Fruit fly (Drosophila melanogaster) whole organism, prepupa: ENCODE data around the gene mthl7.

ENCODE experiments used
- Blimp-1 ChIP-seq: fragments of 200-800 bp; sonication (Bioruptor generic); optimal IDR thresholded peaks from 3 replicates; lab custom pipeline; 2017; ENCODE audit warnings: missing biosample characterization, missing genetic modification characterization, mild to moderate bottlenecking, moderate library complexity, missing genetic modification reagents
- CG10669 ChIP-seq: fragments of 200-800 bp; sonication (Bioruptor generic); optimal IDR thresholded peaks from 3 replicates; lab custom pipeline; 2018; ENCODE audit warnings: missing biosample characterization, mild to moderate bottlenecking, missing genetic modification characterization, moderate library complexity
- CG11294 ChIP-seq: fragments of 200-800 bp; sonication (Bioruptor generic); IDR thresholded peaks from 2 replicates; pipeline ENCODE4 v1.3.6; 2022; ENCODE audit warnings: missing biosample characterization, missing genetic modification characterization
- CG15336 ChIP-seq: fragments of 200-800 bp; sonication (Bioruptor generic); IDR thresholded peaks from 2 replicates; pipeline ENCODE4 v1.3.6; 2022; ENCODE audit warnings: missing biosample characterization, missing genetic modification characterization
- CG1621 ChIP-seq: fragments of 200-800 bp; sonication (Bioruptor generic); optimal IDR thresholded peaks from 3 replicates; lab custom pipeline; 2018; ENCODE audit warnings: missing biosample characterization, mild to moderate bottlenecking, missing genetic modification characterization
- CG16779 ChIP-seq: fragments of 200-800 bp; sonication (Bioruptor generic); optimal IDR thresholded peaks from 3 replicates; lab custom pipeline; 2017; ENCODE audit warnings: missing biosample characterization, mild to moderate bottlenecking, missing genetic modification characterization
- CG3032 ChIP-seq: fragments of 200-800 bp; optimal IDR thresholded peaks from 2 replicates; lab custom pipeline; 2019; ENCODE audit warnings: missing biosample characterization, mild to moderate bottlenecking, missing genetic modification characterization, moderate library complexity
- CG31627 ChIP-seq: fragments of 200-800 bp; sonication (Bioruptor generic); optimal IDR thresholded peaks from 3 replicates; lab custom pipeline; 2016; ENCODE audit warnings: missing biosample characterization, missing genetic modification characterization
- CG32006 ChIP-seq: fragments of 200-800 bp; sonication (Bioruptor generic); optimal IDR thresholded peaks from 3 replicates; lab custom pipeline; 2017; ENCODE audit warnings: missing biosample characterization, mild to moderate bottlenecking, missing genetic modification characterization
- CG34406 ChIP-seq: fragments of 200-800 bp; sonication (Bioruptor generic); optimal IDR thresholded peaks from 3 replicates; lab custom pipeline; 2016; ENCODE audit warnings: missing biosample characterization, missing genetic modification characterization
- CG3919 ChIP-seq: fragments of 200-800 bp; sonication (Bioruptor generic); optimal IDR thresholded peaks from 3 replicates; lab custom pipeline; 2016; ENCODE audit warnings: missing biosample characterization, missing genetic modification characterization
- CG6163 ChIP-seq: fragments of 200-800 bp; sonication (Bioruptor generic); IDR thresholded peaks from 3 replicates; pipeline ENCODE4 v1.3.6; 2022; ENCODE audit warnings: missing biosample characterization, missing genetic modification characterization
- CG6276 ChIP-seq: fragments of 200-800 bp; sonication (Bioruptor generic); optimal IDR thresholded peaks from 2 replicates; lab custom pipeline; 2017; ENCODE audit warnings: missing biosample characterization, mild to moderate bottlenecking, missing genetic modification characterization
- CG6808 ChIP-seq: fragments of 200-800 bp; sonication (Bioruptor generic); optimal IDR thresholded peaks from 3 replicates; lab custom pipeline; 2017; ENCODE audit warnings: missing biosample characterization, missing genetic modification characterization, mild to moderate bottlenecking, moderate library complexity, missing genetic modification reagents
- CG8119 ChIP-seq: fragments of 200-800 bp; sonication (Bioruptor generic); IDR thresholded peaks from 3 replicates; pipeline ENCODE4 v1.3.6; 2022; ENCODE audit warnings: missing biosample characterization, missing genetic modification characterization
- CG8632 ChIP-seq: fragments of 200-800 bp; sonication (Bioruptor generic); optimal IDR thresholded peaks from 3 replicates; lab custom pipeline; 2016; ENCODE audit warnings: missing biosample characterization, missing genetic modification characterization
- Eip75B ChIP-seq: fragments of 200-800 bp; sonication (Bioruptor generic); optimal IDR thresholded peaks from 3 replicates; lab custom pipeline; 2016; ENCODE audit warnings: missing biosample characterization, missing genetic modification characterization
- Eip78C ChIP-seq: fragments of 200-800 bp; sonication (Bioruptor generic); peaks from one replicate; lab custom pipeline; 2016; ENCODE audit warnings: missing biosample characterization, missing genetic modification characterization
- Eip93F ChIP-seq: fragments of 200-800 bp; sonication (Bioruptor generic); optimal IDR thresholded peaks from 2 replicates; lab custom pipeline; 2016; ENCODE audit warnings: missing biosample characterization, mild to moderate bottlenecking, missing genetic modification characterization
- Ets21C ChIP-seq: fragments of 200-800 bp; sonication (Bioruptor generic); optimal IDR thresholded peaks from 3 replicates; lab custom pipeline; 2016; ENCODE audit warnings: missing biosample characterization, missing genetic modification characterization
- Ets96B ChIP-seq: fragments of 200-800 bp; optimal IDR thresholded peaks from 2 replicates; lab custom pipeline; 2019; ENCODE audit warnings: missing biosample characterization, mild to moderate bottlenecking, missing genetic modification characterization, moderate library complexity
- Gug ChIP-seq: fragments of 200-800 bp; sonication (Bioruptor generic); IDR thresholded peaks from 2 replicates; pipeline ENCODE4 v1.3.6; 2022; ENCODE audit warnings: missing biosample characterization, missing genetic modification characterization
- Hr38 ChIP-seq: sonication (Bioruptor generic); optimal IDR thresholded peaks from 2 replicates; lab custom pipeline; 2016; ENCODE audit warnings: missing biosample characterization, missing genetic modification characterization
- Hr4 ChIP-seq: fragments of 200-800 bp; sonication (Bioruptor generic); optimal IDR thresholded peaks from 3 replicates; lab custom pipeline; 2016; ENCODE audit warnings: missing biosample characterization, missing genetic modification characterization
- Lpt ChIP-seq: fragments of 200-800 bp; sonication (Bioruptor generic); optimal IDR thresholded peaks from 3 replicates; lab custom pipeline; 2016; ENCODE audit warnings: missing biosample characterization, missing genetic modification characterization
- Met ChIP-seq: fragments of 200-800 bp; sonication (Bioruptor generic); optimal IDR thresholded peaks from 3 replicates; lab custom pipeline; 2016; ENCODE audit warnings: missing biosample characterization, missing genetic modification characterization
- OdsH ChIP-seq: fragments of 200-800 bp; sonication (Bioruptor generic); optimal IDR thresholded peaks from 3 replicates; lab custom pipeline; 2016; ENCODE audit warnings: missing biosample characterization, missing genetic modification characterization
- Smox ChIP-seq: fragments of 200-800 bp; sonication (Bioruptor generic); optimal IDR thresholded peaks from 3 replicates; lab custom pipeline; 2016; ENCODE audit warnings: missing biosample characterization, missing genetic modification characterization
- Sox14 ChIP-seq: fragments of 200-800 bp; sonication (Bioruptor generic); optimal IDR thresholded peaks from 3 replicates; lab custom pipeline; 2016; ENCODE audit warnings: missing biosample characterization, missing genetic modification characterization
- acj6 ChIP-seq: fragments of 200-800 bp; sonication (Bioruptor generic); optimal IDR thresholded peaks from 3 replicates; lab custom pipeline; 2016; ENCODE audit warnings: missing biosample characterization, missing genetic modification characterization
- cyc ChIP-seq: fragments of 200-800 bp; sonication (Bioruptor generic); optimal IDR thresholded peaks from 3 replicates; lab custom pipeline; 2016; ENCODE audit warnings: missing biosample characterization, missing genetic modification characterization
- dac ChIP-seq: fragments of 200-800 bp; sonication (Bioruptor generic); optimal IDR thresholded peaks from 2 replicates; lab custom pipeline; 2017; ENCODE audit warnings: missing biosample characterization, mild to moderate bottlenecking, missing genetic modification characterization
- dsx ChIP-seq: fragments of 200-800 bp; optimal IDR thresholded peaks from 3 replicates; lab custom pipeline; 2019; ENCODE audit warnings: missing biosample characterization, mild to moderate bottlenecking, missing genetic modification characterization, moderate library complexity; ENCODE audit not compliant: poor library complexity, severe bottlenecking
- eg ChIP-seq: fragments of 200-800 bp; sonication (Bioruptor generic); IDR thresholded peaks from 3 replicates; pipeline ENCODE4 v1.3.6; 2022; ENCODE audit warnings: missing biosample characterization, missing genetic modification characterization
- esn ChIP-seq: fragments of 200-800 bp; sonication (Bioruptor generic); optimal IDR thresholded peaks from 2 replicates; lab custom pipeline; 2016; ENCODE audit warnings: missing biosample characterization, mild to moderate bottlenecking, missing genetic modification characterization, moderate library complexity
- fd59A ChIP-seq: fragments of 200-800 bp; sonication (Bioruptor generic); optimal IDR thresholded peaks from 2 replicates; lab custom pipeline; 2017; ENCODE audit warnings: missing biosample characterization, mild to moderate bottlenecking, missing genetic modification characterization, missing genetic modification reagents
- fd85E ChIP-seq: fragments of 200-800 bp; sonication (Bioruptor generic); optimal IDR thresholded peaks from 3 replicates; lab custom pipeline; 2016; ENCODE audit warnings: missing biosample characterization, missing genetic modification characterization
- lz ChIP-seq: fragments of 200-800 bp; sonication (Bioruptor generic); optimal IDR thresholded peaks from 3 replicates; lab custom pipeline; 2016; ENCODE audit warnings: missing biosample characterization, missing genetic modification characterization
- net ChIP-seq: fragments of 200-800 bp; sonication (Bioruptor generic); optimal IDR thresholded peaks from 3 replicates; lab custom pipeline; 2016; ENCODE audit warnings: missing biosample characterization, missing genetic modification characterization
- pdm3 ChIP-seq: fragments of 200-800 bp; sonication (Bioruptor generic); optimal IDR thresholded peaks from 3 replicates; lab custom pipeline; 2016; ENCODE audit warnings: missing biosample characterization, missing genetic modification characterization
- ss ChIP-seq, 2 experiments: fragments of 200-800 bp; sonication (Bioruptor generic); optimal IDR thresholded peaks; 2 replicates in 1 of 2; 3 replicates in 1 of 2; lab custom pipeline; 2017 to 2018; ENCODE audit warnings: mild to moderate bottlenecking in 2 of 2, missing biosample characterization in 2 of 2, missing genetic modification characterization in 2 of 2, moderate library complexity in 1 of 2
- svp ChIP-seq: fragments of 200-800 bp; sonication (Bioruptor generic); peaks from one replicate; lab custom pipeline; 2016; ENCODE audit warnings: missing biosample characterization, missing genetic modification characterization
- topi ChIP-seq: fragments of 200-800 bp; sonication (Bioruptor generic); optimal IDR thresholded peaks from 3 replicates; lab custom pipeline; 2016; ENCODE audit warnings: missing biosample characterization, missing genetic modification characterization
- vri ChIP-seq: fragments of 200-800 bp; sonication (Bioruptor generic); optimal IDR thresholded peaks from 3 replicates; lab custom pipeline; 2016; ENCODE audit warnings: missing biosample characterization, mild to moderate bottlenecking, missing genetic modification characterization

Gene mthl7

dm6 chr3L:8157079-8157478, 23.2 kb downstream of the mthl7 start (continued):
- TF ChIP-seq CG8632, result peak; percentile 62
- TF ChIP-seq CG8119 (GFP tag; lab: Robert Waterston, UW), result no peak
- TF ChIP-seq Gug (GFP tag; lab: Robert Waterston, UW), result no peak
- peak; percentile 38 for TF ChIP-seq CG3032 (tag; lab: Kevin White, UChicago)
- TF ChIP-seq CG1621, result no peak
- peak; percentile 51 for TF ChIP-seq Eip75B (GFP tag; lab: Kevin White, UChicago)
- TF ChIP-seq fd85E (GFP tag; lab: Kevin White, UChicago), result no peak
- TF ChIP-seq Smox (GFP tag; lab: Kevin White, UChicago), result peak; percentile 59
- TF ChIP-seq pdm3 (GFP tag; lab: Kevin White, UChicago), result peak; percentile 51
- peak; percentile 4 for TF ChIP-seq Blimp-1 (GFP tag; lab: Kevin White, UChicago)
- TF ChIP-seq Ets21C (GFP tag; lab: Kevin White, UChicago), result peak; percentile 42
- peak; percentile 6 for TF ChIP-seq CG32006 (GFP tag; lab: Kevin White, UChicago)
- peak; percentile 58 for TF ChIP-seq CG10669
- TF ChIP-seq dac (GFP tag; lab: Kevin White, UChicago), result no peak
- peak; percentile 72 for TF ChIP-seq topi
- peak; percentile 24 for TF ChIP-seq vri (GFP tag; lab: Kevin White, UChicago)
- TF ChIP-seq CG34406 (GFP tag; lab: Kevin White, UChicago), result peak; percentile 67
- peak; percentile 75 for TF ChIP-seq esn
- TF ChIP-seq CG31627 (GFP tag; lab: Kevin White, UChicago), result peak; percentile 58
- no peak for TF ChIP-seq Lpt
- TF ChIP-seq CG6808 (GFP tag; lab: Kevin White, UChicago), result no peak
- TF ChIP-seq Met (GFP tag; lab: Kevin White, UChicago), result peak; percentile 66
- no peak for TF ChIP-seq Eip93F
- peak; percentile 48; the same call in 1 of the 3 replicates for TF ChIP-seq CG6163 (GFP tag; lab: Robert Waterston, UW)
- no peak for TF ChIP-seq CG16779 (tag; lab: Kevin White, UChicago)
- TF ChIP-seq svp (GFP tag; lab: Kevin White, UChicago), result peak; percentile 90
- peak; percentile 63 for TF ChIP-seq OdsH (GFP tag; lab: Kevin White, UChicago)
- no peak for TF ChIP-seq eg (GFP tag; lab: Robert Waterston, UW)
- TF ChIP-seq Sox14 (GFP tag; lab: Kevin White, UChicago), result peak; percentile 64

DNA sequence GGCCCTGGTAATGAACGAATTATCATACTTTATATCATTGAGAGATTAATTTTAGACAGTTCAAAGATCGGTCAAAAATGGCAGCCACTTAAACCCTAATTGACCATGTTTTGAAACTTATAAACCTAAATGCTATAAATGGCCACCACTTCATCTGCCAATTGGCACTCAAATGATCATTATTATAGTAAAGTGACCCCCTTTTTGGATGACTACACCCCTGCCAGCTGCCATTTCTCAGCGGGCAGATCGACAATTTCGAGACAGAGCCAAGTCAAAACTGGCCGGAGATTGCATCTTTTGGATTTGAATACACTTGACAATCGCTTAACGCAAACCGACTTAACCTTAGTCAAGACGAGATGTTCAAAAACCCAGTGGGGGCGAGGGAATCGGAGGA, 24.1 kb downstream of the mthl7 start:
- TF ChIP-seq esn (peak; percentile 21), net (GFP tag; lab: Kevin White, UChicago) (peak; percentile 15), vri (GFP tag; lab: Kevin White, UChicago) (no peak), CG8632 (peak; percentile 29), CG15336 (peak; percentile 41; the same call in 1 of the 2 replicates), lz (GFP tag; lab: Kevin White, UChicago) (peak; percentile 23), svp (GFP tag; lab: Kevin White, UChicago) (peak; percentile 75), acj6 (GFP tag; lab: Kevin White, UChicago) (peak; percentile 28), eg (GFP tag; lab: Robert Waterston, UW) (peak; percentile 44; the same call in 1 of the 3 replicates), CG3919 (GFP tag; lab: Kevin White, UChicago) (peak; percentile 42), Hr38 (no peak), pdm3 (GFP tag; lab: Kevin White, UChicago) (peak; percentile 31), fd85E (GFP tag; lab: Kevin White, UChicago) (no peak), cyc (GFP tag; lab: Kevin White, UChicago) (peak; percentile 11), fd59A (GFP tag; lab: Kevin White, UChicago) (no peak), Lpt (no peak), Hr4 (GFP tag; lab: Kevin White, UChicago) (peak; percentile 15), topi (peak; percentile 22), dac (GFP tag; lab: Kevin White, UChicago) (no peak), CG32006 (GFP tag; lab: Kevin White, UChicago) (peak; percentile 22), CG6163 (GFP tag; lab: Robert Waterston, UW) (peak; percentile 68), Eip78C (GFP tag; lab: Kevin White, UChicago) (peak; percentile 78), CG8119 (GFP tag; lab: Robert Waterston, UW) (no peak), ss (GFP tag; optimal IDR thresholded peaks at IDR 0.05; lab: Kevin White, UChicago) (peak in 1 of 2 experiments; percentile 22), CG11294 (no peak), Smox (GFP tag; lab: Kevin White, UChicago) (peak; percentile 12), CG34406 (GFP tag; lab: Kevin White, UChicago) (peak; percentile 45), Ets96B (peak; percentile 1), CG3032 (tag; lab: Kevin White, UChicago) (peak; percentile 34), dsx (no peak), CG6276 (GFP tag; lab: Kevin White, UChicago) (peak; percentile 36), OdsH (GFP tag; lab: Kevin White, UChicago) (peak; percentile 17), Met (GFP tag; lab: Kevin White, UChicago) (peak; percentile 29), CG10669 (peak; percentile 16), CG31627 (GFP tag; lab: Kevin White, UChicago) (no peak)
